Worm (Caenorhabditis elegans) whole organism, L2 larva: Measurements from ENCODE around the gene str-111.

Experiments
- ZK546.5 ChIP-seq: sonication (generic microtip); optimal IDR thresholded peaks from 2 replicates; lab custom pipeline; 2017; ENCODE audit warnings: missing biosample characterization, missing genetic modification characterization
- aly-2 ChIP-seq: fragments of 150-350 bp; optimal IDR thresholded peaks from 2 replicates; lab custom pipeline; 2014; ENCODE audit warnings: missing biosample characterization, missing genetic modification characterization
- ceh-82 ChIP-seq: fragments of 150-350 bp; optimal IDR thresholded peaks from 2 replicates; lab custom pipeline; 2014; ENCODE audit warnings: missing biosample characterization, missing genetic modification characterization
- egl-27 ChIP-seq: sonication (generic microtip); optimal IDR thresholded peaks from 3 replicates; lab custom pipeline; 2017; ENCODE audit warnings: missing biosample characterization, missing genetic modification reagents, missing genetic modification characterization
- elt-1 ChIP-seq: fragments of 150-350 bp; optimal IDR thresholded peaks from 2 replicates; lab custom pipeline; 2014; ENCODE audit warnings: missing biosample characterization, missing genetic modification characterization
- lin-13 ChIP-seq: fragments of 150-350 bp; optimal IDR thresholded peaks from 2 replicates; lab custom pipeline; 2014; ENCODE audit warnings: missing biosample characterization, missing genetic modification reagents, missing genetic modification characterization
- mab-5 ChIP-seq: fragments of 150-350 bp; optimal IDR thresholded peaks from 2 replicates; lab custom pipeline; 2014; ENCODE audit warnings: missing biosample characterization, missing genetic modification characterization
- nhr-23 ChIP-seq: fragments of 150-350 bp; optimal IDR thresholded peaks from 2 replicates; lab custom pipeline; 2014; ENCODE audit warnings: missing biosample characterization, missing genetic modification reagents, missing genetic modification characterization
- sma-9 ChIP-seq, 2 experiments: fragments of 150-350 bp in 1 of 2; sonication (generic microtip) in 1 of 2; optimal IDR thresholded peaks; 2 replicates each; lab custom pipeline; 2014 to 2016; ENCODE audit warnings: missing genetic modification characterization in 2 of 2, mild to moderate bottlenecking in 1 of 2, missing biosample characterization in 1 of 2, missing compliant biosample characterization in 1 of 2, missing genetic modification reagents in 1 of 2, moderate library complexity in 1 of 2
- unc-62 ChIP-seq: fragments of 150-350 bp; optimal IDR thresholded peaks from 2 replicates; lab custom pipeline; 2014; ENCODE audit warnings: missing biosample characterization, missing genetic modification reagents, missing genetic modification characterization

DNA sequence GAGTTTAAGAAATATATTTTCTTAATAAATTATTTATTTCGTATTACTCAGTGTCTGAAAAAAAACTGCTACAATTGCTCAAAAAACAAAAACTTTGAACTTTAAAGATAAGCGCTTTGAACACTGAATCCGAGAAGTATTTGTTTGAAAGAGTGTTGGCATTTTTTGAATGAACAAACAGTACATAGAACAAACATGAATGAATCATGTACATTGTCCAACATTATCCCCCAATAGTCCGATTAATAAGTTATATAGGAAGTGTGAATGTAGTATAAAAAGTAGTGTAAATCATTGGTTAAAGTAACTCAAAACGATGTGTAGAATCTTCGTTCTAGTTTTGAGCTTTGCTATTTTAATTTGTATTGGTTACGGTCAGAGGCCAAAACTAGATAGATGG is 32.8 kb upstream of the str-111 start, which contains the start of gene F11A5.17:
- TF ChIP-seq elt-1 (tag; lab: Kevin White, UChicago) (no peak), mab-5 (tag; lab: Kevin White, UChicago) (no peak), egl-27 (tag; lab: Kevin White, UChicago) (no peak), ceh-82 (tag; lab: Kevin White, UChicago) (no peak), lin-13 (no peak), unc-62 (GFP tag; lab: Kevin White, UChicago) (no peak), sma-9 (GFP tag; optimal IDR thresholded peaks at IDR 0.05; lab: Kevin White, UChicago) (no peak), sma-9 (tag; optimal IDR thresholded peaks at IDR 0.05; lab: Kevin White, UChicago) (no peak), ZK546.5 (tag; lab: Kevin White, UChicago) (no peak), nhr-23 (tag; lab: Kevin White, UChicago) (no peak), aly-2 (tag; lab: Kevin White, UChicago) (no peak)
